Fruit fly (Drosophila melanogaster) whole organism, pupa: Measurements from ENCODE around the gene E2f1.

ENCODE experiments used
- CG10348 ChIP-seq: fragments of 200-800 bp; sonication (Bioruptor generic); IDR thresholded peaks from 2 replicates; pipeline ENCODE4 v1.3.6; 2022; ENCODE audit warnings: missing biosample characterization, missing genetic modification characterization
- CG12605 ChIP-seq: fragments of 200-800 bp; sonication (Bioruptor generic); IDR thresholded peaks from 2 replicates; pipeline ENCODE4 v1.3.6; 2022; ENCODE audit warnings: missing biosample characterization, missing genetic modification characterization
- CG13204 ChIP-seq: fragments of 200-800 bp; sonication (Bioruptor generic); optimal IDR thresholded peaks from 2 replicates; lab custom pipeline; 2018; ENCODE audit warnings: missing biosample characterization, mild to moderate bottlenecking, missing genetic modification characterization, moderate library complexity
- CG15710 ChIP-seq: fragments of 200-800 bp; sonication (Bioruptor generic); optimal IDR thresholded peaks from 2 replicates; lab custom pipeline; 2018; ENCODE audit warnings: missing biosample characterization, mild to moderate bottlenecking, missing genetic modification characterization, moderate library complexity
- CG32121 ChIP-seq: fragments of 200-800 bp; sonication (Bioruptor generic); IDR thresholded peaks from 2 replicates; pipeline ENCODE4 v1.3.6; 2022; ENCODE audit warnings: missing biosample characterization, missing genetic modification characterization
- CG34367 ChIP-seq: fragments of 200-800 bp; sonication (Bioruptor generic); optimal IDR thresholded peaks from 2 replicates; lab custom pipeline; 2018; ENCODE audit warnings: missing biosample characterization, mild to moderate bottlenecking, missing genetic modification characterization
- Pif1A ChIP-seq: fragments of 200-800 bp; sonication (Bioruptor generic); optimal IDR thresholded peaks from 3 replicates; lab custom pipeline; 2016; ENCODE audit warnings: missing biosample characterization, missing genetic modification characterization
- fd96Ca ChIP-seq: fragments of 200-800 bp; sonication (Bioruptor generic); IDR thresholded peaks from 3 replicates; pipeline ENCODE4 v1.3.6; 2022; ENCODE audit warnings: missing biosample characterization, missing genetic modification characterization

DNA sequence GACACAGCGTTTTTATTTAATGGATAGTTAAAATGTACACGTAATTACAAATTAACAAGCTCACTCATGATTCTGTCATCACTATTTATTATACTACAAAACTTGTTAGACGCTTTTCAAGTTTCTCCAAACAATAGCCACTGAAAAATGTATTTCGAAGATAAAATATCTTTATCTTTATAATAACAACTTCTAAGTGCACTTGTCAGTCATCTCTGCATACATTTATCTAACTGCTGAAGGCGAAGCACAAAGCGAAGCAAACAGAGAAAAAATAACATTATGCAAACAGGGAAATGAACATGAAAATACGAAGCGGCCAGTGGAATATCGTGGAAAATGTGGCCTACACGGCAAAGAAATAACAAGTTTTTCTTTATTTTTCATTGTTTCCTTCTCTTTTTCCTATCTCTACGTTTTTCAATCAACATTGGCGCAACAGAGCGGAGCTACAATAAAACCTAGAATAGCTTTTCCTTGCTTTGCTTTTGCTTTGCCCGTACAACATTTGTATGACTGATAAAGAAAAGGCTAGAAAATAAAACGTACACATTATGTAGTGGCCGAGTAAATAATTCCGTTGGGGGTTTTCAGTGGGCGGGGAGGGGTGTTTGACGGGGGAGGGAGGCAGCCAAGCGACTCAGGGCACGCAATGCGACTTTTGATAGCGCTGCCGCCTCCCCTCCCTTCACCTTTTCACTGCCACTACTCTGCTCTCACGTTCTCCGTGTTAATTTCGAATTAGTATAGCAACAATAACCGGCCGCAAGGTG, 31.1 kb downstream of the E2f1 start:
- TF ChIP-seq CG34367 (tag; lab: Kevin White, UChicago) (no peak), CG10348 (GFP tag; lab: Robert Waterston, UW) (no peak), fd96Ca (GFP tag; lab: Robert Waterston, UW) (peak; percentile 63; the same call in 2 of the 3 replicates), CG32121 (peak; percentile 72), Pif1A (GFP tag; lab: Kevin White, UChicago) (no peak), CG12605 (GFP tag; lab: Robert Waterston, UW) (peak; percentile 39; the same call in 1 of the 2 replicates), CG13204 (no peak), CG15710 (tag; lab: Kevin White, UChicago) (no peak)
